Worm (Caenorhabditis elegans) whole organism, dauer: Measurements from ENCODE around the gene nhr-236.

ENCODE experiments used
- unc-62 ChIP-seq: sonication (generic microtip); optimal IDR thresholded peaks from 2 replicates; lab custom pipeline; 2017; ENCODE audit warnings: missing biosample characterization, missing genetic modification reagents, missing genetic modification characterization

The nhr-236 gene

DNA sequence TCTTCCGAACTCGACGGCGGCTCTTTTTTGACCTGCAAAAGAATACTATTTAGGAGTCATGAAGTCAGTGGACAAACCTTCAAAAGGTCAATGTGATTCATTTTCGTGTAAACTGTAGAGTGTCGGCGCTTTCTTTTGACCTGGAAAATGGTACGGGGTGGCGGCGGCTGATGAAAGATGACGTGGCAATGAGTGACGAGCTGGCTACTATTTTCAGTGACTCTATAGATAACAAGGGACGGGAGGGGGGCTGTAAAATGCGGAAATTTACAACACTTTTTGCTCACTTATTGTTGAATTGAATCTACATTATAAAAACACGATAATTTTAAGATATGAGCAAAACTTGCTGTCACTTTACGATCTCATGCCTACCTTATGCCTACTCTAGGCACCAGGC, 29.3 kb downstream of the nhr-236 start, which contains the start of gene lin-1:
Gene lin-1, minus strand, starts transcription at position 101 of the 400 bp plus-strand sequence.
- TF ChIP-seq unc-62 (GFP tag; lab: Kevin White, UChicago) = no peak

DNA sequence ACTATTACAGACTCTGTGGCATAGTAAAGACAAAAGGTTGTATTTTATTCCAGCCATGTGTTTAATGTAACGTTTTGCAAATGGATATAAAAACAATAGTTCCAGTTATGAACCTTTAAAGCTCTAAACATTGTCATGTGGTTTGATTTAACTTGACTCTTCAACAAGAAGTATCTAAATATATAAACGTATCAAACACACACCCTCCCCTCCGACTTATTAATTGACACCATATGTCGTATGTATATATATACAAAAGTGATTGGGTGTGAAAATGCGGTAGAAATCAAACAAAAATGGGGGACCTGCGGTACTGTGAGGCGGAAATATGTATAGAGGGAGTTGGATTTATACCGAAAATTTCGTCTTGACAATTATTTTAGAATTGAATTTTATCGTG, 31.1 kb downstream of the nhr-236 start:
- no peak for TF ChIP-seq unc-62 (GFP tag; lab: Kevin White, UChicago)

DNA sequence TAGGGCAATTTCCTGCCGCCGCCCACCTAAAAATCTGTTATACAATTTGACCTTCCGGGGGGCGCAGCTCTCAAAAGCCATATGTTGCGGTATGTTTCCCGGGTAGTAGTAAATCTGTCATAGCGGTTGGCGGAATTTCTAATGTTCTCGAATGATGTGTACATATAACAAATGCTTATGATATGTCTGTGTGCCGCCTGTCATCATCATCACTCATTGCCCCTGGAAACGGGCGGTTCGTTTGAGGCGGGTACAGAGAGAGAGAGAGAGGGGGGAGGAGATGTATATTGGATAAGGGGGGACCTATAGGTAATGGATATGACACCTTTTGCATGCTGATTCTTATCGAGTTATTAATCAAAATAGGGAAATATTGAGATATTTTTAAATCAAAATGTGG, 32.8 kb downstream of the nhr-236 start:
- TF ChIP-seq unc-62 (GFP tag; lab: Kevin White, UChicago) = no peak

DNA sequence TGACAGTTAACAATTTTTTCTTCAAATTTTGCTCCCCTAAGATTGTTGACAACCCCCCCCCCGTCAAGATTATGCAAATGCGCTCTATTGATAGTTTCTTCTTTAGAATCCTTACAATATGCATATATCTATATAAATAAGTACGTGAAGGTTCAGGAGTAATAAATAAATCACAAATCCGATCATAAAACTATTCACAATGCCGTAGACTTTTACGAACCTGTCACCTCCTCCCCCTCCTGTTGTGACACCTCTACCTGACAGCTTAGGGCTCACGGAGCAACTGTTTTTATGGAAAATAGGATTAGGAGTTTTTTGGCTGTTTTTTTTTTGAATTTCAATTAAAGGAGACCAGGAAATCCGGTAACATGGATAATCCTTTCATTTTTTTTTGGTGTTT, 37.3 kb downstream of the nhr-236 start:
- no peak for TF ChIP-seq unc-62 (GFP tag; lab: Kevin White, UChicago)

DNA sequence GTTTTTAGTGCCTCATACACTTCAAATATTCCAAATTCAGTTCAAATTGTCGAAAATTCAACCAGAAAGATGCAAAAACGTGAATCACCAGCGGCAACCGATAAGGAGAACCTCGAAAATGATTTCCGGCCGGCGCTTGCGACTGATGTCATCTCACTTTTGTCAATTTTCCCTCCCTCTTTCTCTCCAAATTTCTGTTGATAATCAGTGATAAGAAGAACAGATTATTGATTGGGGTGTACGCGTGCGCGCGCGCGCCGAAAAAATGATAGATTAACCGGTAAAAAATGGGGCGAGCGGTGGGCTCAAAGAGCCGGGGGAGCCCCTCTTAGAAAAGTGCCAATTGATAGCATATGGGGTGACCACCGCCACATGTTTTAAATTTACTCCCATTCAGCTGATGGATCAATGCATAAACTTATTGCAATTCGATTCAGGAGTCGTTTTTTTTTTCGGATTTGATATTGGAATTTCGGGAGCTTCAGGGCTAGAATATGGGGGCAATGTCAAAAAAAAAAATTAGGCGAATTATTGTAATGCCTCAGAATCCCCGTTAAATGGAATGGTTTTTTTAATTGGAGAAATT, 44.9 kb downstream of the nhr-236 start:
- no peak for TF ChIP-seq unc-62 (GFP tag; lab: Kevin White, UChicago)

DNA sequence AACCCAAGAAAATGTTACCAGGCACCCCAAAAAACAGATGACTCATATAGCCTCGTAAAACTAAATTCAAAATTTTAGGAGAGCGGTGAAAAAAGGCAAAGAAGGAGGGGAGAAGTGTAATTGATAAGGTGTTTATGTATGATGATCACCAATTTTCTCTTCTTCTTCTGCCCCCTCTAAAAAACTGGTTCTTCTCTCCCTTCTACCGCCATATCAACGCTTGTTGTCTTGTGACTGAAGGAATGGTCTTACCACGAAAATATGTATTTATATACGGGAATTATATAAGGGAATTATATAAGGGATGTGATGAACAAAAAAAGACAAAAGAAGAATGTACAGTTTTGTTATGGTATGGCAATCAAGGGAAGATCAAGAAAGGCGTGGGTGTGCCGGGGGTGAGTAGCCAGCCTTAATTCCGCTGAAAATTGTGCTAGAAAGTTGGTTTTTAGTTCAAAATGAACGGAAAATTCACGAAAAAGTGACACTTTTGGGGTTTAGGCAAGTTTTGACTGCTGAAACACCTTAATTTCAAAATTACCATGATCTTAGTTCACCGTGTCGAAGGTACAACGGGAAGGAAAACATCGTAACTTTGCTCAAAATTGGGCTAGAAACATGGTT, 48.0 kb downstream of the nhr-236 start:
- no peak for TF ChIP-seq unc-62 (GFP tag; lab: Kevin White, UChicago)
